Worm (Caenorhabditis elegans) whole organism, early embryonic: ENCODE data around the gene F59F3.6.

Experiments
- B0310.2 ChIP-seq: sonication (generic microtip); optimal IDR thresholded peaks from 2 replicates; lab custom pipeline; 2016; ENCODE audit warnings: mild to moderate bottlenecking, missing genetic modification characterization, missing compliant biosample characterization
- ama-1 ChIP-seq: fragments of 150-350 bp; optimal IDR thresholded peaks from 2 replicates; lab custom pipeline; 2014
- ceh-13 ChIP-seq: fragments of 200-800 bp; sonication (Bioruptor generic); optimal IDR thresholded peaks from 2 replicates; lab custom pipeline; 2018; ENCODE audit warnings: mild to moderate bottlenecking, missing genetic modification characterization, missing compliant biosample characterization
- ceh-36 ChIP-seq: sonication (generic microtip); optimal IDR thresholded peaks from 2 replicates; lab custom pipeline; 2016; ENCODE audit warnings: missing genetic modification characterization, inconsistent platforms, missing compliant biosample characterization
- flt-1 ChIP-seq: fragments of 200-800 bp; sonication (Bioruptor generic); IDR thresholded peaks from 2 replicates; pipeline ENCODE4 v1.3.6; 2022; ENCODE audit warnings: missing genetic modification characterization, missing compliant biosample characterization
- hnd-1 ChIP-seq: sonication (generic microtip); optimal IDR thresholded peaks from 2 replicates; lab custom pipeline; 2016; ENCODE audit warnings: missing genetic modification characterization, missing compliant biosample characterization
- pes-1 ChIP-seq: fragments of 200-800 bp; sonication (Bioruptor generic); IDR thresholded peaks from 2 replicates; pipeline ENCODE4 v1.3.6; 2022; ENCODE audit warnings: missing genetic modification reagents, missing genetic modification characterization, missing compliant biosample characterization
- sea-1 ChIP-seq: fragments of 200-800 bp; sonication (Bioruptor generic); conservative IDR thresholded peaks from 2 replicates; pipeline ENCODE4 v1.3.6; 2022; ENCODE audit warnings: missing genetic modification characterization, missing compliant biosample characterization

ce11 chrX:10953834-10954233 lies 45.2 kb downstream of the F59F3.6 start, which contains the start of gene pbo-4:
- TF ChIP-seq ama-1 (no peak), B0310.2 (no peak), flt-1 (GFP tag; lab: Robert Waterston, UW) (no peak), hnd-1 (no peak), pes-1 (GFP tag; lab: Robert Waterston, UW) (no peak), ceh-36 (no peak), sea-1 (GFP tag; lab: Robert Waterston, UW) (no peak), ceh-13 (no peak)
